Worm (Caenorhabditis elegans) whole organism, early embryonic: ENCODE data around the gene W04E12.3.

Experiments
- F13C5.2 ChIP-seq: sonication (generic microtip); optimal IDR thresholded peaks from 2 replicates; lab custom pipeline; 2017; ENCODE audit warnings: mild to moderate bottlenecking, missing genetic modification characterization, inconsistent platforms, missing compliant biosample characterization
- aly-1 ChIP-seq: sonication (generic microtip); optimal IDR thresholded peaks from 2 replicates; lab custom pipeline; 2016; ENCODE audit warnings: missing genetic modification characterization, missing compliant biosample characterization
- ama-1 ChIP-seq: fragments of 150-350 bp; optimal IDR thresholded peaks from 2 replicates; lab custom pipeline; 2014
- ceh-13 ChIP-seq: fragments of 200-800 bp; sonication (Bioruptor generic); optimal IDR thresholded peaks from 2 replicates; lab custom pipeline; 2018; ENCODE audit warnings: mild to moderate bottlenecking, missing genetic modification characterization, missing compliant biosample characterization
- ceh-36 ChIP-seq: sonication (generic microtip); optimal IDR thresholded peaks from 2 replicates; lab custom pipeline; 2016; ENCODE audit warnings: missing genetic modification characterization, inconsistent platforms, missing compliant biosample characterization
- ets-7 ChIP-seq: sonication (generic microtip); optimal IDR thresholded peaks from 2 replicates; lab custom pipeline; 2016; ENCODE audit warnings: missing genotype, missing genetic modification characterization, missing compliant biosample characterization
- flt-1 ChIP-seq: fragments of 200-800 bp; sonication (Bioruptor generic); IDR thresholded peaks from 2 replicates; pipeline ENCODE4 v1.3.6; 2022; ENCODE audit warnings: missing genetic modification characterization, missing compliant biosample characterization
- hmg-4 ChIP-seq: fragments of 200-800 bp; sonication (Bioruptor generic); optimal IDR thresholded peaks from 2 replicates; lab custom pipeline; 2018; ENCODE audit warnings: mild to moderate bottlenecking, missing genetic modification characterization, missing compliant biosample characterization
- pes-1 ChIP-seq: fragments of 200-800 bp; sonication (Bioruptor generic); IDR thresholded peaks from 2 replicates; pipeline ENCODE4 v1.3.6; 2022; ENCODE audit warnings: missing genetic modification reagents, missing genetic modification characterization, missing compliant biosample characterization
- scrt-1 ChIP-seq: fragments of 200-800 bp; sonication (Bioruptor generic); IDR thresholded peaks from 2 replicates; pipeline ENCODE4 v1.3.6; 2022; ENCODE audit warnings: missing genetic modification characterization, missing compliant biosample characterization
- sea-1 ChIP-seq: fragments of 200-800 bp; sonication (Bioruptor generic); conservative IDR thresholded peaks from 2 replicates; pipeline ENCODE4 v1.3.6; 2022; ENCODE audit warnings: missing genetic modification characterization, missing compliant biosample characterization
- tbx-37 ChIP-seq: fragments of 200-800 bp; sonication (Bioruptor generic); conservative IDR thresholded peaks from 2 replicates; pipeline ENCODE4 v1.3.6; 2022; ENCODE audit warnings: missing genetic modification reagents, missing genetic modification characterization, missing compliant biosample characterization

ce11 chrV:19733728-19734127 lies 8.0 kb upstream of the W04E12.3 start:
- TF ChIP-seq flt-1 (no peak), ama-1 (lab: Kevin White, UChicago) (no peak), F13C5.2 (tag; lab: Kevin White, UChicago) (no peak), ceh-13 (GFP tag; lab: Kevin White, UChicago) (no peak), ceh-36 (tag; lab: Kevin White, UChicago) (no peak), aly-1 (tag; lab: Kevin White, UChicago) (no peak), ets-7 (tag; lab: Kevin White, UChicago) (no peak), sea-1 (GFP tag; lab: Robert Waterston, UW) (no peak), hmg-4 (GFP tag; lab: Kevin White, UChicago) (no peak), pes-1 (GFP tag; lab: Robert Waterston, UW) (peak; percentile 54; the same call in 1 of the 2 replicates), tbx-37 (no peak), scrt-1 (GFP tag; lab: Robert Waterston, UW) (no peak)
